Fruit fly (Drosophila melanogaster) S2 (cell line): ENCODE data around the gene DhpD.

Experiments used
- CG8478 ChIP-seq: fragments of >200 bp; optimal IDR thresholded peaks from 2 replicates; lab custom pipeline; 2018
- CTCF ChIP-seq, 2 experiments: fragments of >200 bp; optimal IDR thresholded peaks; 2 replicates each; lab custom pipeline; 2018

DNA sequence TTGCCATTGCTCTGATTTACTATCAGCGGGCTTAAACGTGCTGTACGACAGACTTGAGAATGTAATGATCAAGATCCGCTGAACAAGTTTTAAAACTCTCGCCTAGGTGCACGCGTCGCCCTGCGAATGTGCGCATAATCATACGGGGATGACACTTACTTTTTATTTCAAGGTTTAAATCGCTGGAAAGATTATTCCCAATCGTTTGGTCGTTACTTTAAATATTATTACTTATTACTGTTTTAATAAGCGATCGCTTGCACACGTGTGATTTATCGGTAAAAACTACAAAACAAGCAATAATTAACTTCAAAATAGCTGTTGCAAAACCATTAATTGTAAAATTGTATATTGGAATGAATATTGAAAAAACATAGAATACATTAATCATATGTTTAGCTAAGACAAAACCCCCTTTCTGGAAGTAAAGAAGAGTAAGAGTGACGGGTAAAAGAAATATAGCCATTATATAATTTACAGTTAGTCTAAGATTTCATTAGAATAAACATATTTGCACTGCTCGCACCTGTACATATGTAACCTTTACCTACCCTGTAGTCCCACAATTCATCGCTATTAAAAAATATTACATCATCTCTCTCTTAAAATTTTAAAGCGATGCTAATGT lies at the start of gene DhpD:
- TF ChIP-seq CTCF (optimal IDR thresholded peaks at IDR 0.05; lab: Kevin White, UChicago) = no peak
- no peak for TF ChIP-seq CG8478
